Fruit fly (Drosophila melanogaster): ENCODE results near the gene Fip1.

Gene Fip1

DNA sequence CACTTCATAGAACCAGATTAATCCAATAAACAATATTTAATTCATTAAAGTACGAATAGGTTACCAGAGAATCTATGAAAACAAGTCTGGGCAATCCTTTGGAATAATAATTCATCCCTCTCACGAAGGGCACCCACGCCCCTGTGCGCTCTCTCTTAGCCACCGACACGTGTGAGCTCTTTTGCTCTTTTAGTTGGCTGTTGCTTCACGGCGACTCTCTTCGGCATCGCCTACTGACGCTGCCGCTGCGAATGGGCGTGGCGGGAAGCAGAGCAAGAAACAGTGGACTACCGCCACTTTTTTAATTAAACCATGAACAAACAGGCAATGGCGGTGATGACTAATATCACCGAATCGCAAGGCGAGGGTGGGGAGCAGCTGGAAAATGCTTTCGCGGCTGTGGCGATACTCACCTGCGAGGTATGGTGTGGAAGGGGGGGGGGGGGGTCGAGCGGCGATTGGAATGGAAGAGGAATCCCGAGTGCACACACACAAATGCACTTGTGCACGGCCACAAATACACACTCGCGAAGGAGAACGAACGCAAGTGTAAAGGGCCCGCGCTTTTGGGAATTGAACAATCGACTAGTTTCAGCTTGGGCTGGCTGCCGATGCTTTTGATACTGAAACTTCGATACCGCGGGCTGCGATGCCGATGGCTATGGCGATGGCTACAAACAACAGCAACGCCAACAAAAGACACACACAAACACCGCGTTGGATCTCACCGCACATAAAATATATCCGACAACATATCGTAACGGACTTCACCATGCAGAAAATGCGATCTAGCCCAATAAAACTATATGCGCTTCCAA, 6.4 kb upstream of the Fip1 start (continued):
- TF ChIP-seq CG8290 (GFP tag; optimal IDR thresholded peaks at IDR 0.05) (peak; percentile 6), CG8290 (tag; optimal IDR thresholded peaks at IDR 0.05) (peak in 1 of 2 experiments; percentile 93), Med (GFP tag) (peak; percentile 98), CG13424 (tag; optimal IDR thresholded peaks at IDR 0.05) (peak; percentile 83), CG30403 (GFP tag; optimal IDR thresholded peaks at IDR 0.05) (peak; percentile 91), CG4282 (GFP tag; optimal IDR thresholded peaks at IDR 0.05) (peak; percentile 76), mirr (GFP tag; optimal IDR thresholded peaks at IDR 0.05) (peak; percentile 42), H15 (GFP tag; IDR thresholded peaks at IDR 0.05) (peak; percentile 81; the same call in 2 of the 3 replicates), tup (GFP tag; optimal IDR thresholded peaks at IDR 0.05) (peak; percentile 81), CG9437 (GFP tag; optimal IDR thresholded peaks at IDR 0.05) (peak; percentile 70), CG2875 (GFP tag; optimal IDR thresholded peaks at IDR 0.05) (peak; percentile 76), cad (GFP tag; optimal IDR thresholded peaks at IDR 0.05) (no peak), gro (GFP tag; optimal IDR thresholded peaks at IDR 0.05) (peak; percentile 93), Hand (GFP tag; optimal IDR thresholded peaks at IDR 0.05) (peak; percentile 51), Fer2 (tag; optimal IDR thresholded peaks at IDR 0.05) (peak; percentile 63), CG4730 (GFP tag; IDR thresholded peaks at IDR 0.05) (peak; percentile 78), CG17328 (GFP tag; IDR thresholded peaks at IDR 0.05) (peak; percentile 92), CG18011 (GFP tag; optimal IDR thresholded peaks at IDR 0.05) (peak; percentile 77), Mes4 (GFP tag; optimal IDR thresholded peaks at IDR 0.05) (peak; percentile 74), nom (GFP tag; optimal IDR thresholded peaks at IDR 0.05) (peak; percentile 70), ash1 (GFP tag; optimal IDR thresholded peaks at IDR 0.05) (peak; percentile 56), CG1647 (GFP tag; optimal IDR thresholded peaks at IDR 0.05) (peak; percentile 76), lab (GFP tag; optimal IDR thresholded peaks at IDR 0.05) (peak; percentile 94), chm (GFP tag; IDR thresholded peaks at IDR 0.05) (peak; percentile 97), pum (GFP tag; optimal IDR thresholded peaks at IDR 0.05) (peak; percentile 79), pan (optimal IDR thresholded peaks at IDR 0.05) (no peak), pan (GFP tag; optimal IDR thresholded peaks at IDR 0.05 in 1 of 2, IDR thresholded peaks at IDR 0.05 in 1 of 2) (peak in 1 of 2 experiments; percentile 94), caup (GFP tag; optimal IDR thresholded peaks at IDR 0.05; ENCODE audit: severe bottlenecking) (peak; percentile 90), org-1 (GFP tag; optimal IDR thresholded peaks at IDR 0.05) (peak; percentile 55), Fer3 (tag; optimal IDR thresholded peaks at IDR 0.05) (peak; percentile 82), CG1233 (GFP tag; optimal IDR thresholded peaks at IDR 0.05) (peak; percentile 64), CG3281 (GFP tag; optimal IDR thresholded peaks at IDR 0.05) (peak; percentile 87), CG18764 (GFP tag; optimal IDR thresholded peaks at IDR 0.05) (peak; percentile 70)

DNA sequence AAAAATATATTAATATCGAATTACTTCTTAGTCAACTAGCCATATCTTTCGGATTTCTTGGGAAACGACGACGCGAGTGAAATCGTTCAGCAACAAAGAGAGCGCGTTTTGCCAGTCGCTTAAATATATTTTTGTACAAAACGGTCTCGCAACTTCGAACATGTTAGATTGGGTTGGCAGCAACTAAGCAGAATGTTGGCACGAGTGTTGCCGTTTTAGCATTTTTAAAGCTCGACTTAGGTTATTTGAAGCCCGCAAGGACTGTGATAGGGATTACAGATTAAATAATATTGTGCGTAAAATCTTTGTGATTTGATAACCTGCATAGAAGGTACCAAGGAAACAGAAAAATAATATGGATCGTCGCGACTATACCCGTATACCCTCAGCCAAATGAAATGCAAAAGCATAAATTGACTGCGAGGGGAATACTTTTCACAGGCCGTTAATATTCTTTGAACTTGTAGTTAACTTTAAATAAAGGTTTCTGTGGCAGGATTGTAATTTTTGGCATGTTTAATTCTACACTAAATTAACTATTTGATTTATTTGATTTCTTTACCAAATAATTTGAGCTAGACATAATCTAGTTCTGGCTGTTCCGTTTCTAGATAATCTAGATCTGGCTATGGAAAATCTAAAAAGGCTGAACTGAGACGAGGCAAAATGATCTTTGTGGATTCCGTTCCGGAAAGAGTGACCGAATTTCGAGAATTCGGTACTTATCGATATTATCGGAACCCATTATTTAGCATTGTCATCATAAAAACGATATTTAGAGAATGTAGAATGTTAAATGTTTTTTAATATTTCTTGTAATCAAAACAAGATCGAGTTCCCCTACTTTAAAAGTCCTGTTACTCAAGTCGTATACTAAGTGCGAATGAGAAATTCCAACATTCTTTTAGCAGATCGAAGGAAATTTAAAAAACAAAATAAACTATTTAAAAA, 5.5 kb upstream of the Fip1 start, which contains the start of gene CG31523:
Gene CG31523, minus strand, starts transcription at position 170 of the 951 bp plus-strand sequence.
- TF ChIP-seq otp (GFP tag; IDR thresholded peaks at IDR 0.05), result no peak
- peak; percentile 42 for TF ChIP-seq CG9797 (GFP tag; optimal IDR thresholded peaks at IDR 0.05)
- no peak for TF ChIP-seq CG4707 (GFP tag; optimal IDR thresholded peaks at IDR 0.05)
- TF ChIP-seq CG17361 (GFP tag; IDR thresholded peaks at IDR 0.05), result peak; percentile 53; the same call in 2 of the 3 replicates
- TF ChIP-seq grau (tag; optimal IDR thresholded peaks at IDR 0.05), result no peak
- no peak; the same call in 1 of the 2 replicates for TF ChIP-seq tna (GFP tag; IDR thresholded peaks at IDR 0.05; ENCODE audit: partially characterized antibody)
- TF ChIP-seq pzg (GFP tag; optimal IDR thresholded peaks at IDR 0.05), result peak; percentile 45
- TF ChIP-seq CG14667 (GFP tag; IDR thresholded peaks at IDR 0.05), result no peak
- TF ChIP-seq CG32772 (GFP tag; IDR thresholded peaks at IDR 0.05), result no peak
- TF ChIP-seq emc (GFP tag; optimal IDR thresholded peaks at IDR 0.05), result no peak
- TF ChIP-seq CG4424 (GFP tag; optimal IDR thresholded peaks at IDR 0.05), result peak; percentile 19
- TF ChIP-seq CG14441 (GFP tag; IDR thresholded peaks at IDR 0.05), result no peak
- TF ChIP-seq CG1233 (GFP tag; optimal IDR thresholded peaks at IDR 0.05), result no peak
- TF ChIP-seq CG6791 (GFP tag; IDR thresholded peaks at IDR 0.05; ENCODE audit: partially characterized antibody), result peak; percentile 83
- no peak for TF ChIP-seq Side (GFP tag; optimal IDR thresholded peaks at IDR 0.05)
- no peak for TF ChIP-seq CG12299 (tag; optimal IDR thresholded peaks at IDR 0.05)
